Worm (Caenorhabditis elegans) whole organism, midembryonic: ENCODE data around the gene eef-1B.2.

Experiments
- T22C8.4 ChIP-seq: fragments of 200-800 bp; sonication (Bioruptor generic); IDR thresholded peaks from 2 replicates; pipeline ENCODE4 v1.3.6; 2022; ENCODE audit warnings: missing genetic modification characterization, missing compliant biosample characterization
- cog-1 ChIP-seq: sonication (generic microtip); optimal IDR thresholded peaks from 2 replicates; lab custom pipeline; 2016; ENCODE audit warnings: missing genetic modification characterization, missing compliant biosample characterization
- flt-1 ChIP-seq: fragments of 200-800 bp; sonication (Bioruptor generic); IDR thresholded peaks from 2 replicates; pipeline ENCODE4 v1.3.6; 2022; ENCODE audit warnings: missing genetic modification characterization, missing compliant biosample characterization
- klf-2 ChIP-seq: fragments of 200-800 bp; sonication (Bioruptor generic); conservative IDR thresholded peaks from 2 replicates; pipeline ENCODE4 v1.3.6; 2022; ENCODE audit warnings: missing genetic modification reagents, missing genetic modification characterization, missing compliant biosample characterization
- med-1 ChIP-seq: sonication (generic microtip); optimal IDR thresholded peaks from 2 replicates; lab custom pipeline; 2017; ENCODE audit warnings: missing genetic modification characterization, mild to moderate bottlenecking, missing compliant biosample characterization, antibody characterized with exemption, missing genetic modification reagents; ENCODE audit not compliant: insufficient read depth
- ref-1 ChIP-seq: fragments of 200-800 bp; sonication (Bioruptor generic); conservative IDR thresholded peaks from 2 replicates; pipeline ENCODE4 v1.3.6; 2022; ENCODE audit warnings: missing genetic modification reagents, missing genetic modification characterization, missing compliant biosample characterization
- tab-1 ChIP-seq: fragments of 200-800 bp; sonication (Bioruptor generic); IDR thresholded peaks from 2 replicates; pipeline ENCODE4 v1.3.6; 2022; ENCODE audit warnings: missing genetic modification characterization, missing compliant biosample characterization
- ztf-23 ChIP-seq: fragments of 200-800 bp; sonication (Bioruptor generic); IDR thresholded peaks from 2 replicates; pipeline ENCODE4 v1.3.6; 2022; ENCODE audit warnings: missing genetic modification reagents, missing genetic modification characterization, missing compliant biosample characterization
- ztf-29 ChIP-seq: fragments of 200-800 bp; sonication (Bioruptor generic); IDR thresholded peaks from 2 replicates; pipeline ENCODE4 v1.3.6; 2022; ENCODE audit warnings: missing genetic modification reagents, missing genetic modification characterization, missing compliant biosample characterization

Gene eef-1B.2

ce11 chrIV:15025384-15025783 lies 11.7 kb upstream of the eef-1B.2 start, which contains the start of gene fcd-2:
Gene fcd-2, plus strand, starts transcription at chrIV:15025710.
- TF ChIP-seq ztf-23 (GFP tag; lab: Robert Waterston, UW) (peak; percentile 12; the same call in 1 of the 2 replicates), ztf-29 (GFP tag; lab: Robert Waterston, UW) (no peak), med-1 (GFP tag; lab: Kevin White, UChicago) (no peak), cog-1 (tag; lab: Kevin White, UChicago) (no peak), flt-1 (GFP tag; lab: Robert Waterston, UW) (no peak), tab-1 (GFP tag; lab: Robert Waterston, UW) (no peak)

ce11 chrIV:15027334-15027733 lies 9.8 kb upstream of the eef-1B.2 start:
- TF ChIP-seq klf-2 (GFP tag; lab: Robert Waterston, UW) = no peak
- no peak for TF ChIP-seq ztf-29 (GFP tag; lab: Robert Waterston, UW)
- TF ChIP-seq T22C8.4 (GFP tag; lab: Robert Waterston, UW) = no peak
- no peak for TF ChIP-seq flt-1 (GFP tag; lab: Robert Waterston, UW)
- TF ChIP-seq tab-1 (GFP tag; lab: Robert Waterston, UW) = no peak
- TF ChIP-seq med-1 (GFP tag; lab: Kevin White, UChicago) = no peak
- no peak for TF ChIP-seq ztf-23 (GFP tag; lab: Robert Waterston, UW)
- TF ChIP-seq ref-1 (GFP tag; lab: Robert Waterston, UW) = no peak
- TF ChIP-seq cog-1 (tag; lab: Kevin White, UChicago) = no peak

DNA sequence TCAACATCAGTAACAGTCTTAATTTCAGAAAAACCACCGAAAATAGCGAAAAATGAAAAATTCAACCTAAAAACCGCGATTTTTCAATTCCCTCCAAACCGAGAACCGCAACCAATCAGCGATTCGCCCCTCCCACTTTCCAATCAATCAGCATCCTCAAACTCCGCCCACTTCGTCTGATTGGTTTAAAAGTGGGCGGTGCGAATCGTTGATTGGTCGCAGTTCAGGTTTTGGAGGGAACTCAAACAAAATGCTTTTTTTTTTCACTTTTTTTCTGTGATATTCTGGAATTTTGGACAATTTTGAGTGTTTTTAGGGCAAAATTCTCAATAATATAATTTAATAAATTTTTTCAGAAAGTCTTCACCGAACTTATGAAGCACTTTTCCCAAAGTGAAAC lies 9.2 kb upstream of the eef-1B.2 start:
- TF ChIP-seq klf-2 (GFP tag; lab: Robert Waterston, UW) (no peak), cog-1 (tag; lab: Kevin White, UChicago) (no peak), T22C8.4 (GFP tag; lab: Robert Waterston, UW) (no peak), med-1 (GFP tag; lab: Kevin White, UChicago) (no peak), flt-1 (GFP tag; lab: Robert Waterston, UW) (no peak), ztf-23 (GFP tag; lab: Robert Waterston, UW) (no peak), ztf-29 (GFP tag; lab: Robert Waterston, UW) (no peak), tab-1 (GFP tag; lab: Robert Waterston, UW) (no peak), ref-1 (GFP tag; lab: Robert Waterston, UW) (no peak)

DNA sequence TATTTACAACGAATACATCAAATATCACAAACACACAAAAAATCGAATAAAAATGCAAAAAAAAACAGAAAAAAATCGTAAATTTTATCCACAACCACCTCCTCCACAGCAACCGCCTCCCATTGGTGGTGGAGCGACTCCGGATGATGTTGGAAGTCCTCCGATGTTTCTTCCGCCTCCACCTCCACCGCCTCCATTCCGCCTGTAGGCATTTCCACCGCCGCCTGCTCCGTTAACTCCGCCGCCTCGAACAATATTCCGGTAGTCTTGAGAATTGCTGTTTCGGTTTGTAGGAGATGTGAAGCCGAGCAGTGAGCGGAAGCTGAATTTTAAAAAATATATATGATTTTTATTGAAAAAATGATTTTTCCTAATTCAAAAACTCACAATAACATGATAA lies 8.7 kb upstream of the eef-1B.2 start:
- TF ChIP-seq ref-1 (GFP tag; lab: Robert Waterston, UW) (no peak), ztf-29 (GFP tag; lab: Robert Waterston, UW) (no peak)

ce11 chrIV:15028891-15029290 lies 8.2 kb upstream of the eef-1B.2 start, which contains the start of gene Y41E3.8:
Gene Y41E3.8, minus strand, starts transcription at chrIV:15028978.
- TF ChIP-seq tab-1 (GFP tag; lab: Robert Waterston, UW) (no peak), T22C8.4 (GFP tag; lab: Robert Waterston, UW) (no peak), ref-1 (GFP tag; lab: Robert Waterston, UW) (no peak), ztf-29 (GFP tag; lab: Robert Waterston, UW) (no peak), cog-1 (tag; lab: Kevin White, UChicago) (no peak), ztf-23 (GFP tag; lab: Robert Waterston, UW) (no peak)

ce11 chrIV:15029565-15029964 lies 7.6 kb upstream of the eef-1B.2 start:
- TF ChIP-seq T22C8.4 (GFP tag; lab: Robert Waterston, UW) = no peak

ce11 chrIV:15037492-15037891 lies 361 bp downstream of the eef-1B.2 start:
- TF ChIP-seq ref-1 (GFP tag; lab: Robert Waterston, UW) (no peak), T22C8.4 (GFP tag; lab: Robert Waterston, UW) (no peak), tab-1 (GFP tag; lab: Robert Waterston, UW) (no peak), cog-1 (tag; lab: Kevin White, UChicago) (no peak), klf-2 (GFP tag; lab: Robert Waterston, UW) (no peak), ztf-23 (GFP tag; lab: Robert Waterston, UW) (no peak), ztf-29 (GFP tag; lab: Robert Waterston, UW) (no peak), flt-1 (GFP tag; lab: Robert Waterston, UW) (no peak), med-1 (GFP tag; lab: Kevin White, UChicago) (no peak)

- TF ChIP-seq tab-1 (GFP tag; lab: Robert Waterston, UW) = peak; percentile 25; the same call in 1 of the 2 replicates
- TF ChIP-seq T22C8.4 (GFP tag; lab: Robert Waterston, UW) = no peak
Measured at ce11 chrIV:15038821-15039220, 1.7 kb downstream of the eef-1B.2 start.

DNA sequence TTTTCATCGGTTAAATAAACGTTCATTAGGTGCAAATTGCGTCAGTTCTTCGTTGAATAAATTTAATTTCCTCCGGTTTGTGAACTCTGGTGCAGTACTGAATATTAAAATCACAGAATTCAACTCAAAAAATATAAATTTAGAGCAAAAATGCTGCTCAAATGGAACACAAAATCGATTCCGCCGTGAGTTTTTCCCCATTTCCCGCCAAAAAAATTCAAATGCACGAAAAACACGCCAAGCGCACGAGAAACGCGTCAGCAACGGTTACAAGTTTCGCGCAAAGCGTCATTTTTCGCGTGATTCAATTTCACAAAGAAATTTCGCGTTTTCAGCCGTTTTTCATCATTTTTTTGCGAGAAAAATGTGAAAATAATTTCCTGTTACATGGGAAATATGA lies 2.3 kb downstream of the eef-1B.2 start, which contains the start of gene hrpu-1:
Gene hrpu-1, plus strand, starts transcription at position 140 of the 400 bp plus-strand sequence.
- TF ChIP-seq T22C8.4 (GFP tag; lab: Robert Waterston, UW) (no peak), ztf-29 (GFP tag; lab: Robert Waterston, UW) (no peak), cog-1 (tag; lab: Kevin White, UChicago) (peak; percentile 27)

DNA sequence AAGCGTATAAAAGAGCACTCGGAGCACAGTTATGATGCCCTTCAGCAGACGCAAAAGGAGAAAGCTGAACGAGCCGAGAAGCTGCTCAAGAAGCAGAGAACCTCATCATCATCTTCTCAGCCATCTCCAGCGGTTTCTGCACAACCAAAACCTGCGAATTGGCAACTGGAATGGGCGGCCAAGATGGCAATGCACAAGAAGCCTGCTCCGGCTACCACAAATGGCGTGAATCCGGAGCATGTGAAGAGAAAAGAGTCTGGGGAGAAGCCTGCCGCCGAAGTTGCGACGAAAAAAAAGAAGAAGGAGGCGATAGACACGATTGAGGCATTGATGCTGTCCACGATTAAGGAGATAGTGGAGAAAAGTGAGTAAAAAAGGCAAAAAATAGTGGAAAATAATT lies 4.0 kb downstream of the eef-1B.2 start:
- no peak for TF ChIP-seq ztf-23 (GFP tag; lab: Robert Waterston, UW)
- no peak for TF ChIP-seq ztf-29 (GFP tag; lab: Robert Waterston, UW)
- no peak for TF ChIP-seq flt-1 (GFP tag; lab: Robert Waterston, UW)
- TF ChIP-seq cog-1 (tag; lab: Kevin White, UChicago) = no peak
- no peak for TF ChIP-seq med-1 (GFP tag; lab: Kevin White, UChicago)
- no peak for TF ChIP-seq ref-1 (GFP tag; lab: Robert Waterston, UW)
- TF ChIP-seq tab-1 (GFP tag; lab: Robert Waterston, UW) = no peak
- TF ChIP-seq klf-2 (GFP tag; lab: Robert Waterston, UW) = no peak
- no peak for TF ChIP-seq T22C8.4 (GFP tag; lab: Robert Waterston, UW)
